Fruit fly (Drosophila melanogaster) Kc167 (cell line): ENCODE data around the gene CG13692.

Experiments used
- Myc ChIP-seq: fragments of >200 bp; optimal IDR thresholded peaks from 2 replicates; lab custom pipeline; 2017; ENCODE audit warnings: missing external identifiers
- h ChIP-seq: fragments of >200 bp; optimal IDR thresholded peaks from 3 replicates; lab custom pipeline; 2018; ENCODE audit warnings: missing external identifiers
- insv ChIP-seq: fragments of >200 bp; optimal IDR thresholded peaks from 3 replicates; lab custom pipeline; 2018; ENCODE audit warnings: missing external identifiers

- TF ChIP-seq Myc, result no peak
- no peak for TF ChIP-seq insv (lab: Kevin White, UChicago)
- TF ChIP-seq h, result no peak
Measured at dm6 chr2L:470336-470934, 48.9 kb downstream of the CG13692 start.
